Fruit fly (Drosophila melanogaster) whole organism, prepupa: ENCODE results near the gene Acat2.

Source experiments
- Hr39 ChIP-seq: fragments of 200-800 bp; sonication (Bioruptor generic); optimal IDR thresholded peaks from 2 replicates; lab custom pipeline; 2016; ENCODE audit warnings: missing biosample characterization, missing genetic modification characterization
- Sox102F ChIP-seq: fragments of 200-800 bp; sonication (Bioruptor generic); optimal IDR thresholded peaks from 2 replicates; lab custom pipeline; 2016; ENCODE audit warnings: missing biosample characterization, mild to moderate bottlenecking, missing genetic modification characterization
- dac ChIP-seq: fragments of 200-800 bp; sonication (Bioruptor generic); optimal IDR thresholded peaks from 2 replicates; lab custom pipeline; 2017; ENCODE audit warnings: missing biosample characterization, mild to moderate bottlenecking, missing genetic modification characterization
- svp ChIP-seq: fragments of 200-800 bp; sonication (Bioruptor generic); peaks from one replicate; lab custom pipeline; 2016; ENCODE audit warnings: missing biosample characterization, missing genetic modification characterization

- TF ChIP-seq dac (GFP tag; lab: Kevin White, UChicago): no peak
- TF ChIP-seq svp (GFP tag; lab: Kevin White, UChicago): no peak
- no peak for TF ChIP-seq Hr39 (GFP tag; lab: Kevin White, UChicago)
- no peak for TF ChIP-seq Sox102F
Measured at dm6 chr3L:1324818-1325625, 22.3 kb downstream of the Acat2 start.
